Fruit fly (Drosophila melanogaster) whole organism, embryonic: ENCODE data around the gene Mon1.
A peak's percentile ranks its signal among the peaks of the same experiment; 100 is the strongest.

Experiments
- Bdp1 ChIP-seq: fragments of 200-800 bp; sonication (Bioruptor generic); optimal IDR thresholded peaks from 3 replicates; lab custom pipeline; 2016; ENCODE audit warnings: missing biosample characterization, missing genetic modification characterization
- Blimp-1 ChIP-seq: fragments of 200-800 bp; sonication (Bioruptor generic); optimal IDR thresholded peaks from 3 replicates; lab custom pipeline; 2018; ENCODE audit warnings: missing biosample characterization, missing genetic modification characterization, mild to moderate bottlenecking, moderate library complexity, missing genetic modification reagents
- CG10274 ChIP-seq: fragments of 200-800 bp; sonication (Bioruptor generic); optimal IDR thresholded peaks from 3 replicates; lab custom pipeline; 2017; ENCODE audit warnings: missing biosample characterization, mild to moderate bottlenecking, missing genetic modification characterization
- CG11723 ChIP-seq: fragments of 200-800 bp; sonication (Bioruptor generic); optimal IDR thresholded peaks from 2 replicates; lab custom pipeline; 2017; ENCODE audit warnings: missing biosample characterization, mild to moderate bottlenecking, missing genetic modification characterization
- CG12236 ChIP-seq: fragments of 200-800 bp; sonication (Bioruptor generic); optimal IDR thresholded peaks from 2 replicates; lab custom pipeline; 2016; ENCODE audit warnings: missing biosample characterization, missing genetic modification characterization
- CG13775 ChIP-seq: fragments of 200-800 bp; sonication (Bioruptor generic); optimal IDR thresholded peaks from 3 replicates; lab custom pipeline; 2017; ENCODE audit warnings: missing biosample characterization, mild to moderate bottlenecking, missing genetic modification characterization
- CG14965 ChIP-seq: fragments of 200-800 bp; sonication (Bioruptor generic); optimal IDR thresholded peaks from 2 replicates; lab custom pipeline; 2016; ENCODE audit warnings: missing biosample characterization, missing genetic modification characterization, borderline replicate concordance
- CG15479 ChIP-seq: fragments of 200-800 bp; sonication (Bioruptor generic); optimal IDR thresholded peaks from 3 replicates; lab custom pipeline; 2019; ENCODE audit warnings: missing biosample characterization, mild to moderate bottlenecking, missing genetic modification characterization, moderate library complexity
- CG2116 ChIP-seq: fragments of 200-800 bp; sonication (Bioruptor generic); optimal IDR thresholded peaks from 3 replicates; lab custom pipeline; 2018; ENCODE audit warnings: missing biosample characterization, mild to moderate bottlenecking, missing genetic modification characterization
- CG2129 ChIP-seq: fragments of 200-800 bp; sonication (Bioruptor generic); IDR thresholded peaks from 2 replicates; pipeline ENCODE4 v1.3.6; 2022; ENCODE audit warnings: missing biosample characterization, missing genetic modification characterization; ENCODE audit not compliant: partially characterized antibody
- CG31388 ChIP-seq: fragments of 200-800 bp; sonication (Bioruptor generic); optimal IDR thresholded peaks from 2 replicates; lab custom pipeline; 2016; ENCODE audit warnings: missing biosample characterization, missing genetic modification characterization
- CG34422 ChIP-seq: fragments of 200-800 bp; sonication (Bioruptor generic); IDR thresholded peaks from 3 replicates; pipeline ENCODE4 v1.3.6; 2022; ENCODE audit warnings: missing biosample characterization, missing genetic modification characterization
- CG4707 ChIP-seq: fragments of 200-800 bp; sonication (Bioruptor generic); optimal IDR thresholded peaks from 2 replicates; lab custom pipeline; 2018; ENCODE audit warnings: missing biosample characterization, mild to moderate bottlenecking, missing genetic modification characterization, moderate library complexity
- CG7556 ChIP-seq: fragments of 200-800 bp; sonication (Bioruptor generic); optimal IDR thresholded peaks from 2 replicates; lab custom pipeline; 2017; ENCODE audit warnings: missing biosample characterization, mild to moderate bottlenecking, missing genetic modification characterization
- CG7963 ChIP-seq: fragments of 200-800 bp; sonication (Bioruptor generic); IDR thresholded peaks from 3 replicates; pipeline ENCODE4 v1.3.6; 2022; ENCODE audit warnings: missing biosample characterization, missing genetic modification characterization; ENCODE audit not compliant: partially characterized antibody
- CG8281 ChIP-seq: fragments of 200-800 bp; sonication (Bioruptor generic); optimal IDR thresholded peaks from 2 replicates; lab custom pipeline; 2018; ENCODE audit warnings: missing biosample characterization, mild to moderate bottlenecking, missing genetic modification characterization, moderate library complexity
- CG9609 ChIP-seq: fragments of 200-800 bp; sonication (Bioruptor generic); optimal IDR thresholded peaks from 3 replicates; lab custom pipeline; 2016; ENCODE audit warnings: missing biosample characterization, missing genetic modification characterization
- Camta ChIP-seq: fragments of 200-800 bp; sonication (Bioruptor generic); optimal IDR thresholded peaks from 2 replicates; lab custom pipeline; 2016; ENCODE audit warnings: missing biosample characterization, missing genetic modification characterization
- Dad ChIP-seq: fragments of 200-800 bp; sonication (Bioruptor generic); optimal IDR thresholded peaks from 3 replicates; lab custom pipeline; 2016; ENCODE audit warnings: missing biosample characterization, missing genetic modification characterization
- Doc3 ChIP-seq: fragments of 200-800 bp; sonication (Bioruptor generic); IDR thresholded peaks from 3 replicates; pipeline ENCODE4 v1.3.6; 2022; ENCODE audit warnings: missing biosample characterization, missing genetic modification characterization; ENCODE audit not compliant: partially characterized antibody
- Dref ChIP-seq: fragments of 200-800 bp; sonication (Bioruptor generic); IDR thresholded peaks from 2 replicates; pipeline ENCODE4 v1.3.6; 2022; ENCODE audit warnings: missing biosample characterization, missing genetic modification characterization
- Fer2 ChIP-seq: fragments of 200-800 bp; sonication (Bioruptor generic); optimal IDR thresholded peaks from 2 replicates; lab custom pipeline; 2018; ENCODE audit warnings: missing biosample characterization, mild to moderate bottlenecking, missing genetic modification characterization, moderate library complexity
- Meics ChIP-seq: fragments of 200-800 bp; sonication (Bioruptor generic); optimal IDR thresholded peaks from 2 replicates; lab custom pipeline; 2017; ENCODE audit warnings: missing biosample characterization, mild to moderate bottlenecking, missing genetic modification characterization
- Oaz ChIP-seq: fragments of 200-800 bp; sonication (Bioruptor generic); IDR thresholded peaks from 2 replicates; pipeline ENCODE4 v1.3.6; 2022; ENCODE audit warnings: missing biosample characterization, missing genetic modification characterization
- Six4 ChIP-seq: fragments of 200-800 bp; sonication (Bioruptor generic); optimal IDR thresholded peaks from 2 replicates; lab custom pipeline; 2016; ENCODE audit warnings: missing biosample characterization, missing genetic modification characterization
- Sry-δ ChIP-seq: fragments of 200-800 bp; sonication (Bioruptor generic); optimal IDR thresholded peaks from 2 replicates; lab custom pipeline; 2016; ENCODE audit warnings: missing biosample characterization, missing genetic modification characterization
- Usf ChIP-seq: fragments of 200-800 bp; sonication (Bioruptor generic); optimal IDR thresholded peaks from 2 replicates; lab custom pipeline; 2017; ENCODE audit warnings: missing genotype, missing biosample characterization, missing genetic modification characterization
- ab ChIP-seq: fragments of 200-800 bp; sonication (Bioruptor generic); optimal IDR thresholded peaks from 2 replicates; lab custom pipeline; 2016; ENCODE audit warnings: missing biosample characterization, missing genetic modification characterization
- al ChIP-seq: fragments of 200-800 bp; sonication (Bioruptor generic); IDR thresholded peaks from 2 replicates; pipeline ENCODE4 v1.3.6; 2022; ENCODE audit warnings: missing biosample characterization, missing genetic modification characterization
- br ChIP-seq: fragments of >200 bp; optimal IDR thresholded peaks from 2 replicates; lab custom pipeline; 2017
- crc ChIP-seq: fragments of 200-800 bp; sonication (Bioruptor generic); optimal IDR thresholded peaks from 2 replicates; lab custom pipeline; 2016; ENCODE audit warnings: missing biosample characterization, missing genetic modification characterization
- crol ChIP-seq: fragments of 200-800 bp; sonication (Bioruptor generic); IDR thresholded peaks from 2 replicates; pipeline ENCODE4 v1.3.6; 2022; ENCODE audit warnings: missing biosample characterization, missing genetic modification characterization
- dimm ChIP-seq: fragments of 200-800 bp; sonication (Bioruptor generic); IDR thresholded peaks from 2 replicates; pipeline ENCODE4 v1.3.6; 2022; ENCODE audit warnings: missing biosample characterization, missing genetic modification characterization
- disco-r ChIP-seq: fragments of 200-800 bp; sonication (Bioruptor generic); optimal IDR thresholded peaks from 2 replicates; lab custom pipeline; 2016; ENCODE audit warnings: missing biosample characterization, missing genetic modification characterization
- dmrt99B ChIP-seq: fragments of 200-800 bp; sonication (Bioruptor generic); optimal IDR thresholded peaks from 2 replicates; lab custom pipeline; 2018; ENCODE audit warnings: missing biosample characterization, mild to moderate bottlenecking, missing genetic modification characterization, moderate library complexity
- fd102C ChIP-seq: fragments of 200-800 bp; sonication (Bioruptor generic); optimal IDR thresholded peaks from 2 replicates; lab custom pipeline; 2018; ENCODE audit warnings: missing biosample characterization, mild to moderate bottlenecking, missing genetic modification characterization, moderate library complexity
- hth ChIP-seq: fragments of >200 bp; optimal IDR thresholded peaks from 2 replicates; lab custom pipeline; 2017; ENCODE audit warnings: inconsistent platforms
- insv ChIP-seq, 2 experiments: fragments of 200-800 bp; sonication (Bioruptor generic); optimal IDR thresholded peaks; 3 replicates each; lab custom pipeline; 2016 to 2018; ENCODE audit warnings: missing biosample characterization in 2 of 2, missing genetic modification characterization in 2 of 2
- inv ChIP-seq: fragments of 200-800 bp; sonication (Bioruptor generic); IDR thresholded peaks from 2 replicates; pipeline ENCODE4 v1.3.6; 2022; ENCODE audit warnings: missing biosample characterization, missing genetic modification characterization; ENCODE audit not compliant: partially characterized antibody
- lov ChIP-seq, 2 experiments: fragments of 200-800 bp in 1 of 2; fragments of >200 bp in 1 of 2; sonication (Bioruptor generic) in 1 of 2; IDR thresholded peaks in 1 of 2; optimal IDR thresholded peaks in 1 of 2; 2 replicates in 1 of 2; 3 replicates in 1 of 2; pipeline versions ENCODE4 v1.3.6 to Lab custom; 2017 to 2022; ENCODE audit warnings: missing biosample characterization in 1 of 2, missing genetic modification characterization in 1 of 2
- luna ChIP-seq: fragments of 200-800 bp; sonication (Bioruptor generic); optimal IDR thresholded peaks from 2 replicates; lab custom pipeline; 2016; ENCODE audit warnings: missing biosample characterization, missing genetic modification characterization
- pfk ChIP-seq: fragments of 200-800 bp; sonication (Bioruptor generic); optimal IDR thresholded peaks from 2 replicates; lab custom pipeline; 2018; ENCODE audit warnings: missing biosample characterization, mild to moderate bottlenecking, missing genetic modification characterization, moderate library complexity
- pita ChIP-seq: fragments of 200-800 bp; sonication (Bioruptor generic); optimal IDR thresholded peaks from 2 replicates; lab custom pipeline; 2017; ENCODE audit warnings: missing biosample characterization, mild to moderate bottlenecking, missing genetic modification characterization
- prd ChIP-seq, 3 experiments: fragments of >200 bp in 2 of 3; fragments of 200-800 bp in 1 of 3; sonication (Bioruptor generic) in 1 of 3; optimal IDR thresholded peaks in 2 of 3; IDR thresholded peaks in 1 of 3; 2 replicates in 2 of 3; 3 replicates in 1 of 3; pipeline versions ENCODE4 v1.3.6 to Lab custom; 2017 to 2022; ENCODE audit warnings: missing biosample characterization in 1 of 3, missing genetic modification characterization in 1 of 3
- ranshi ChIP-seq: fragments of 200-800 bp; sonication (Bioruptor generic); IDR thresholded peaks from 2 replicates; pipeline ENCODE4 v1.3.6; 2022; ENCODE audit warnings: missing biosample characterization, missing genetic modification characterization
- row ChIP-seq: fragments of 200-800 bp; sonication (Bioruptor generic); IDR thresholded peaks from 3 replicates; pipeline ENCODE4 v1.3.6; 2022; ENCODE audit warnings: missing biosample characterization, missing genetic modification characterization
- so ChIP-seq: fragments of 200-800 bp; sonication (Bioruptor generic); IDR thresholded peaks from 3 replicates; pipeline ENCODE4 v1.3.6; 2022; ENCODE audit warnings: missing biosample characterization, missing genetic modification characterization
- sug ChIP-seq: fragments of 200-800 bp; optimal IDR thresholded peaks from 2 replicates; lab custom pipeline; 2019; ENCODE audit warnings: missing biosample characterization, mild to moderate bottlenecking, missing genetic modification characterization, moderate library complexity
- wdn ChIP-seq: fragments of 200-800 bp; sonication (Bioruptor generic); IDR thresholded peaks from 2 replicates; pipeline ENCODE4 v1.3.6; 2022; ENCODE audit warnings: missing biosample characterization, missing genetic modification characterization
- zf30C ChIP-seq: fragments of 200-800 bp; sonication (Bioruptor generic); optimal IDR thresholded peaks from 3 replicates; lab custom pipeline; 2018; ENCODE audit warnings: missing biosample characterization, mild to moderate bottlenecking, missing genetic modification characterization

The Mon1 gene

dm6 chr2L:4810044-4810609 lies 40.3 kb upstream of the Mon1 start (continued):
- no peak for TF ChIP-seq luna (GFP tag; lab: Kevin White, UChicago)
- peak; percentile 72 for TF ChIP-seq row (GFP tag; lab: Robert Waterston, UW)
- 0 out of 3 replicates have a peak, but pooled peaks have one; percentile 5 for TF ChIP-seq CG7963 (GFP tag; lab: Robert Waterston, UW)
- no peak for TF ChIP-seq so
- TF ChIP-seq Fer2 = no peak
- TF ChIP-seq dmrt99B (tag; lab: Kevin White, UChicago) = no peak
- no peak for TF ChIP-seq CG15479
- no peak for TF ChIP-seq disco-r (GFP tag; lab: Kevin White, UChicago)
- TF ChIP-seq CG7556 (GFP tag; lab: Kevin White, UChicago) = peak; percentile 55
- TF ChIP-seq insv (GFP tag; optimal IDR thresholded peaks at IDR 0.05; lab: Kevin White, UChicago) = peak in 1 of 2 experiments; percentile 47
- TF ChIP-seq CG34422 (GFP tag; lab: Robert Waterston, UW) = peak; percentile 98
- TF ChIP-seq CG12236 = no peak
- TF ChIP-seq Sry-δ (GFP tag; lab: Kevin White, UChicago) = no peak
- TF ChIP-seq wdn (GFP tag; lab: Robert Waterston, UW) = no peak
- no peak for TF ChIP-seq CG31388 (GFP tag; lab: Kevin White, UChicago)
- no peak for TF ChIP-seq dimm (GFP tag; lab: Robert Waterston, UW)
- TF ChIP-seq fd102C (GFP tag; lab: Kevin White, UChicago) = no peak
- TF ChIP-seq pita = peak; percentile 61
- no peak for TF ChIP-seq CG11723 (GFP tag; lab: Kevin White, UChicago)
- TF ChIP-seq crc (GFP tag; lab: Kevin White, UChicago) = no peak
- no peak for TF ChIP-seq crol (GFP tag; lab: Robert Waterston, UW)
- no peak for TF ChIP-seq br (lab: Kevin White, UChicago)
- peak; percentile 72 for TF ChIP-seq sug
- no peak for TF ChIP-seq Doc3
- peak; percentile 20 for TF ChIP-seq CG4707 (GFP tag; lab: Kevin White, UChicago)
- no peak for TF ChIP-seq pfk (GFP tag; lab: Kevin White, UChicago)
- TF ChIP-seq CG14965 (GFP tag; lab: Kevin White, UChicago) = no peak
- peak; percentile 24 for TF ChIP-seq Bdp1 (GFP tag; lab: Kevin White, UChicago)
- TF ChIP-seq inv = no peak
- TF ChIP-seq Six4 (GFP tag; lab: Kevin White, UChicago) = no peak
- no peak for TF ChIP-seq CG2116 (GFP tag; lab: Kevin White, UChicago)
- TF ChIP-seq Blimp-1 (GFP tag; lab: Kevin White, UChicago) = peak; percentile 52
- TF ChIP-seq CG10274 (GFP tag; lab: Kevin White, UChicago) = no peak
- TF ChIP-seq ranshi (GFP tag; lab: Robert Waterston, UW) = peak; percentile 42; the same call in 1 of the 2 replicates
- 0 out of 2 replicates have a peak, but pooled peaks have one; percentile 10 for TF ChIP-seq al
- TF ChIP-seq CG13775 = no peak
- no peak for TF ChIP-seq ab
- no peak for TF ChIP-seq Oaz
- no peak for TF ChIP-seq Dref (GFP tag; lab: Robert Waterston, UW)
- peak; percentile 99 for TF ChIP-seq zf30C (GFP tag; lab: Kevin White, UChicago)
- peak; percentile 21 for TF ChIP-seq Meics (GFP tag; lab: Kevin White, UChicago)
- TF ChIP-seq lov (optimal IDR thresholded peaks at IDR 0.05; lab: Kevin White, UChicago) = no peak
- no peak for TF ChIP-seq lov (GFP tag; IDR thresholded peaks at IDR 0.05; lab: Robert Waterston, UW)
- peak; percentile 37 for TF ChIP-seq Dad (GFP tag; lab: Kevin White, UChicago)
- no peak for TF ChIP-seq CG8281 (tag; lab: Kevin White, UChicago)
- TF ChIP-seq CG2129 = no peak
- no peak for TF ChIP-seq CG9609 (GFP tag; lab: Kevin White, UChicago)
- TF ChIP-seq prd (optimal IDR thresholded peaks at IDR 0.05; lab: Kevin White, UChicago) = no peak
- peak; percentile 26; the same call in 1 of the 3 replicates for TF ChIP-seq prd (GFP tag; IDR thresholded peaks at IDR 0.05; lab: Robert Waterston, UW)
- no peak for TF ChIP-seq Usf
- no peak for TF ChIP-seq Camta (GFP tag; lab: Kevin White, UChicago)
- TF ChIP-seq hth (lab: Kevin White, UChicago) = no peak
